Worm (Caenorhabditis elegans) whole organism, mixed stage, embryonic: ENCODE results near the gene oat-1.

Experiments
- ceh-39 ChIP-seq: fragments of 150-350 bp; optimal IDR thresholded peaks from 2 replicates; lab custom pipeline; 2014; ENCODE audit warnings: missing biosample characterization, missing genetic modification characterization
- elt-1 ChIP-seq: sonication (generic microtip); optimal IDR thresholded peaks from 2 replicates; lab custom pipeline; 2017; ENCODE audit warnings: missing genetic modification characterization, mild to moderate bottlenecking, missing compliant biosample characterization, antibody characterized with exemption, moderate library complexity, borderline replicate concordance; ENCODE audit not compliant: insufficient read depth
- lsy-2 ChIP-seq: fragments of 150-350 bp; optimal IDR thresholded peaks from 2 replicates; lab custom pipeline; 2014; ENCODE audit warnings: missing biosample characterization, missing genetic modification characterization
- mep-1 ChIP-seq: fragments of 150-350 bp; optimal IDR thresholded peaks from 2 replicates; lab custom pipeline; 2017; ENCODE audit warnings: missing biosample characterization, missing genetic modification reagents, missing genetic modification characterization, inconsistent platforms
- nhr-12 ChIP-seq: fragments of 150-350 bp; optimal IDR thresholded peaks from 2 replicates; lab custom pipeline; 2014; ENCODE audit warnings: missing biosample characterization, missing genetic modification characterization
- nhr-237 ChIP-seq: fragments of 150-350 bp; optimal IDR thresholded peaks from 2 replicates; lab custom pipeline; 2014; ENCODE audit warnings: missing biosample characterization, missing genetic modification characterization
- nhr-28 ChIP-seq: fragments of 150-350 bp; optimal IDR thresholded peaks from 2 replicates; lab custom pipeline; 2014; ENCODE audit warnings: missing biosample characterization, missing genetic modification characterization
- nhr-76 ChIP-seq: sonication (generic microtip); optimal IDR thresholded peaks from 2 replicates; lab custom pipeline; 2017; ENCODE audit warnings: missing biosample characterization, missing genetic modification characterization
- pha-4 ChIP-seq: fragments of 150-350 bp; optimal IDR thresholded peaks from 2 replicates; lab custom pipeline; 2018; ENCODE audit warnings: missing biosample characterization, missing genetic modification reagents, missing genetic modification characterization
- snpc-4 ChIP-seq: fragments of 150-350 bp; optimal IDR thresholded peaks from 2 replicates; lab custom pipeline; 2014; ENCODE audit warnings: missing biosample characterization, missing genetic modification characterization
- sptf-1 ChIP-seq: sonication (generic microtip); optimal IDR thresholded peaks from 2 replicates; lab custom pipeline; 2017; ENCODE audit warnings: mild to moderate bottlenecking, missing genetic modification characterization, moderate library complexity, missing compliant biosample characterization
- unc-62 ChIP-seq: fragments of 150-350 bp; optimal IDR thresholded peaks from 2 replicates; lab custom pipeline; 2014; ENCODE audit warnings: missing biosample characterization, missing genetic modification reagents, missing genetic modification characterization
- ztf-11 ChIP-seq: fragments of 150-350 bp; optimal IDR thresholded peaks from 2 replicates; lab custom pipeline; 2014; ENCODE audit warnings: missing biosample characterization, missing genetic modification characterization

- TF ChIP-seq ceh-39 (tag; lab: Kevin White, UChicago) = no peak
- TF ChIP-seq nhr-28 (tag; lab: Kevin White, UChicago) = no peak
- TF ChIP-seq lsy-2 (tag; lab: Kevin White, UChicago) = no peak
- no peak for TF ChIP-seq snpc-4 (tag; lab: Kevin White, UChicago)
- no peak for TF ChIP-seq elt-1
- TF ChIP-seq pha-4 (tag; lab: Kevin White, UChicago) = no peak
- TF ChIP-seq mep-1 (tag; lab: Kevin White, UChicago) = no peak
- no peak for TF ChIP-seq nhr-12 (tag; lab: Kevin White, UChicago)
- TF ChIP-seq nhr-76 (tag; lab: Kevin White, UChicago) = no peak
- no peak for TF ChIP-seq unc-62 (GFP tag; lab: Kevin White, UChicago)
- no peak for TF ChIP-seq ztf-11 (tag; lab: Kevin White, UChicago)
- no peak for TF ChIP-seq sptf-1
- no peak for TF ChIP-seq nhr-237
Measured at ce11 chrIV:8510534-8510933, 38.1 kb upstream of the oat-1 start, which contains the start of gene tag-77.
